Fruit fly (Drosophila melanogaster) S2 (cell line): ENCODE measurements around the gene Sgs1.

Source experiments
- CG8478 ChIP-seq: fragments of >200 bp; optimal IDR thresholded peaks from 2 replicates; lab custom pipeline; 2018
- CTCF ChIP-seq, 2 experiments: fragments of >200 bp; optimal IDR thresholded peaks; 2 replicates each; lab custom pipeline; 2018

Gene Sgs1

dm6 chr2L:4965923-4966322, 28.7 kb downstream of the Sgs1 start:
- TF ChIP-seq CG8478 (lab: Kevin White, UChicago), result no peak

DNA sequence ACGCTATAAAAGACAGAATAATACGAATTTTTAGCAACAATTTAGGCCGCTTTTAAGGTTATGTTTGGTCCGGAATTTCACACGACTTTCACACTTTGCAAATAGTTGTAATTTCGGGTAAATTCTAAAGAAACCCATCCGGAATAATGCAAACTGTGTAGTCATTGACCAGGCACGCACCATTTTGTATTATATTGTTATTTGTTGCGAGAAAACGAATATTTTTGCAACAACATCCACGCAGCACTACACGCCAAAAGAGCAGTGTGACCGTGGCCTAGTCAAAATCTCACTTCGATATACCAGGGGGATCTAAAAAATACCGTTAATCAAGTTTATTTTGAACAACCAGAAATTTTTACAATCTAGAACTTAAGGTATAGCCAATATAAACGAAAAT, 30.3 kb downstream of the Sgs1 start, which contains the start of gene eIF3i:
TSS of gene eIF3i (minus strand) at position 265 of the 400 bp plus-strand sequence.
- TF ChIP-seq CTCF (optimal IDR thresholded peaks at IDR 0.05; lab: Kevin White, UChicago) (no peak), CG8478 (lab: Kevin White, UChicago) (no peak)

dm6 chr2L:4968767-4969166, 31.6 kb downstream of the Sgs1 start, which contains the start of the genes Scox and Polr1C:
Gene Scox (minus strand): TSS chr2L:4968935.
Gene Polr1C (plus strand): TSS chr2L:4969004.
- no peak for TF ChIP-seq CTCF (optimal IDR thresholded peaks at IDR 0.05; lab: Kevin White, UChicago)
- no peak for TF ChIP-seq CG8478 (lab: Kevin White, UChicago)

DNA sequence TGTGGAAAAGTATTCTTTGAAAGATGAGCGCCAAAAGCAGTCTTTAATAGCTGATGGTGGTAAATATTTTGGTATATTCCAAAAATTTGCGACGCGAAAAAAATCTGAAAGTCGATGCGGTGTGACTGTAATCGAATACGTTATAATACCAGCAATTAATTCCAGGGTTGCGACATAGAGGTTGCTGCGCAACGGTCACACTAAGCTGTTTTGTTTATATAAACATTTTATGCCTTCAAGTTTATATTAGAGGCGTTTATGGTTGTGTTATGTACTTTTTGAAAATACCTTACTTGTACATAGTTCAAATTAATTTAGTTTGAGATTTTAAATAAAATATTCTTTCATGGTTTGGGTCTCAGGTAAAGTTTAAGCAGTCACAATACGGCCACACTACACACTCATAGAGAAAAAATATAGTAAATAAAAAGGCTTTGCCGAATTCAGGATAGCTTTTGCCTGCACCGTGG, 34.2 kb downstream of the Sgs1 start, which contains the start of gene CG14043:
TSS of gene CG14043 (plus strand) at position 374 of the 470 bp plus-strand sequence.
- TF ChIP-seq CG8478 (lab: Kevin White, UChicago) (no peak), CTCF (optimal IDR thresholded peaks at IDR 0.05; lab: Kevin White, UChicago) (peak in 1 of 2 experiments; percentile 16)

DNA sequence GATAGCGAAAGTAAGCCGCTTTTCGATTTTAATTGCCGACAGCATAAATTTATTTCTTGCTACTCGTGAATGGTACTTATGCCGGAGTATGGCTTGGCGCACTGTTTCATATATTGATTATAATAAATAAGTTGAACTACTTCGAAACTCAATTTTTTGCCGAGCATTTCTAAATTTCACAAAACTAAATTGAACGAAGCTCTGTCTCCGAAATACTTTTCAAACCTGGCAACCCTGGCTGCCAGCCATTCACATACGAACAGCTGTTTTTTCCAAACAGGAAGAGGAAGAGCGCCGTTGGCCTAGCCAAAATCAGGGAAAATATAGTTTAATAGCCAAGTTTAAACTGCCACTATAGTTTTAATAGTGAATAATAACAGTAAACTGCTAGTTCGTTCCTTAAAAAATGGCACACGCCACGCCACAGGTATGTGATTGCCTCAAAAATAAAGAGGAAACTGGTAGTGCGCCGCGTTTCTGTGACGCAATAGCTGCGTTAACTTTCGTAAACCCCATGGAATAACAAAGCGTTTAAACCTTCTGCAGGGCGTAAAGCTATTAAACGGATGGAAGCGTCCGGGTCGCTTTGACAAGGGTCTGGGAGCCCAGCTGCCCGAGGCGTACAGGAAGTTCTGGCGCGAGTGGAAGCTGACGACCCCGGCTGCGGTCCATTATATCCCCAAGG, 36.7 kb downstream of the Sgs1 start, which contains the start of gene mRpL28:
TSS of gene mRpL28 (plus strand) at position 246 of the 685 bp plus-strand sequence.
- TF ChIP-seq CG8478 (lab: Kevin White, UChicago) (no peak), CTCF (optimal IDR thresholded peaks at IDR 0.05; lab: Kevin White, UChicago) (no peak)

dm6 chr2L:4976988-4977551, 39.9 kb downstream of the Sgs1 start, which contains the start of the genes Gmd and CG3792:
Gene Gmd (minus strand): TSS chr2L:4977023.
Gene CG3792 (plus strand): TSS chr2L:4977312.
- no peak for TF ChIP-seq CTCF (optimal IDR thresholded peaks at IDR 0.05; lab: Kevin White, UChicago)
- TF ChIP-seq CG8478 (lab: Kevin White, UChicago), result no peak

- TF ChIP-seq CTCF (optimal IDR thresholded peaks at IDR 0.05; lab: Kevin White, UChicago), result no peak
These were observed 41.9 kb downstream of the Sgs1 start, which contains the start of gene CG8891 for dm6 chr2L:4979138-4979537. Gene CG8891 (minus strand): TSS chr2L:4979379.

DNA sequence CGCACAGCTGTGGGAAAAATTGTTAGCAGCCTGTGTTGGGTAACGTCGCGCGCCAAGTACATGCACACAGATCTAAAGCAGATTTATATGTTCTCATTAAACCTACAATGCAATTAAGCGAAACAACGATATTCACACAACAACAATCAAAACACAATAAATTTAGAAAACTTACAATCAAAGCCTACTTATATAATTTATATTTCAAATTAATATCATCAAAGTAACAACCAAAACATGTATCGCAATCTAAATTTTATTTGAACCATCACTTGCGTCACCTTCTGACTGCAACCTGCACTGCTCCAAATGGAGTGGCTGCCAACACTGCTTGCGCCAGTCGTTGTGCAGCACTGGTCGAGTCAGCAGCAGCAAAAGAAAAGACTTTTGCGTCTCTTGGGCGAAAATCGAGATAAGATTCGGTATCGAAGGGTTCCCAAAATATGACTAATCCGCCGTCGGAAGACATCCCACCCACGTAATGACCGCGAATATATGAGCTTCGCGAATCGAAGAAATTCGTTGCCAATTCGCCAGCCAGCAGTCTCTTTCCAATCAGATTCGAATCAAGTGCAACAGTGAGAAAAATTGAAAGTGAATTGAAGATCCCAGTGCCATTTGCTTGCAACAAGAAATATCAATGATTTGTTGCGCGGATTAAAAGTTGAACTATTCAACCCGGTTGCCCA, 44.2 kb downstream of the Sgs1 start, which contains the start of the genes CG8892 and CG34126:
TSS of gene CG8892 (minus strand) at position 315 of the 689 bp plus-strand sequence.
TSS of gene CG34126 (plus strand) at position 337 of the 689 bp plus-strand sequence.
- TF ChIP-seq CG8478 (lab: Kevin White, UChicago) (no peak), CTCF (optimal IDR thresholded peaks at IDR 0.05; lab: Kevin White, UChicago) (no peak)

- TF ChIP-seq CTCF (optimal IDR thresholded peaks at IDR 0.05; lab: Kevin White, UChicago), result no peak
- no peak for TF ChIP-seq CG8478 (lab: Kevin White, UChicago)
These were observed 45.0 kb downstream of the Sgs1 start for dm6 chr2L:4982098-4982646.
